Fruit fly (Drosophila melanogaster): Measurements from ENCODE around the gene Cpr65Ax2.

Cpr65Ax2 gene

DNA sequence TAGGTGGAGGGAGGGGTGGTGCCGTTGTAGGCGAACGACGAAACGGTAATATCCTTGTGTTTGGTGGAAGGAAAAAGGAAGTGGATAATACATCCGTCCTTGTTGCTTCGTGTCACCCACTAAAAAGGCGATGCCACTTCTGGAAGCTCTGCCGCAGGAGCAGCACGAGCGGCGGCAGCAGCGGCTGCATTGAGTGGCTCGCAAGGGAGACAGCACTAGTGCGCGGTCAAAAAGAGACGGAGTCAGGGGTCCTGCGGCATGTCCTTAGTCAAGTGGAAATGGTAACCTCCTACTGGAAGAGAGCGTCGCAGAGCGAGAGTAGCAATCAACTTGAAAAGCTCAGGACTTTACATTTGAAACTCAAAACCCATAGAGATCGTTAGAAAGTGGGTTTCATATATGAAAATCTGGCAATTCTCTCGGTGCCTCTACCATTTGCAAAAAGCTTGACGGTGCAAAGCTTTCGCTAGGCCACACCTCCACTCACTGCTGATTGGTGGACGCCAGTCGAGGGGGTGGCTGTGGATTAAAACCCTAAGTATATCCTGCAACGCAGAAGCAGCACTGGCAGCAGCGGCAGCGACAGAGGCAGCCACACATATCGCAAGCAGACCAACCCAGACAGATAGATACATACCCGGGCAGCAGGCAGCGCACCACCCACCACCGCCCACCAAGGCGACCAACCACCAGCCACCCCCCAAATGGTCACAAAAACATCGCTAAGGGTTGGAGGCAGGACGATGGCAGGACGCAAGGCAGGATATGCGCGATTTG is 39.8 kb downstream of the Cpr65Ax2 start (continued):
- TF ChIP-seq CG11695 (GFP tag; IDR thresholded peaks at IDR 0.05) = no peak
- TF ChIP-seq TFAM (GFP tag; optimal IDR thresholded peaks at IDR 0.05) = no peak
- no peak for TF ChIP-seq CG12219 (GFP tag; optimal IDR thresholded peaks at IDR 0.05)
- peak; percentile 40; the same call in 1 of the 2 replicates for TF ChIP-seq CG32767 (GFP tag; IDR thresholded peaks at IDR 0.05)
- TF ChIP-seq Eip74EF (GFP tag; optimal IDR thresholded peaks at IDR 0.05) = no peak
- no peak for TF ChIP-seq toy (GFP tag; IDR thresholded peaks at IDR 0.05)
- no peak for TF ChIP-seq eve (GFP tag; optimal IDR thresholded peaks at IDR 0.05)
- no peak for TF ChIP-seq nom (GFP tag; optimal IDR thresholded peaks at IDR 0.05)
- no peak for TF ChIP-seq Asciz (GFP tag; optimal IDR thresholded peaks at IDR 0.05)
- no peak for TF ChIP-seq CG16863 (GFP tag; optimal IDR thresholded peaks at IDR 0.05)
- peak; percentile 65; the same call in 1 of the 2 replicates for TF ChIP-seq seq (GFP tag; IDR thresholded peaks at IDR 0.05)
- no peak for TF ChIP-seq da (GFP tag; optimal IDR thresholded peaks at IDR 0.05)
- TF ChIP-seq dmrt11E (tag; optimal IDR thresholded peaks at IDR 0.05) = no peak
- TF ChIP-seq CG12104 (GFP tag; optimal IDR thresholded peaks at IDR 0.05) = no peak
- no peak for TF ChIP-seq chm (GFP tag; IDR thresholded peaks at IDR 0.05)
- TF ChIP-seq kni (GFP tag; optimal IDR thresholded peaks at IDR 0.05) = no peak
- no peak for TF ChIP-seq Xbp1 (GFP tag; optimal IDR thresholded peaks at IDR 0.05)
- TF ChIP-seq CG18011 (GFP tag; optimal IDR thresholded peaks at IDR 0.05) = no peak
- no peak for TF ChIP-seq CG7928 (GFP tag; optimal IDR thresholded peaks at IDR 0.05)
- TF ChIP-seq CG12942 (GFP tag; optimal IDR thresholded peaks at IDR 0.05) = no peak
- no peak for TF ChIP-seq CG9817 (tag; optimal IDR thresholded peaks at IDR 0.05)
- no peak for TF ChIP-seq CG3407 (GFP tag; optimal IDR thresholded peaks at IDR 0.05)
- no peak for TF ChIP-seq Doc3 (GFP tag; IDR thresholded peaks at IDR 0.05; ENCODE audit: partially characterized antibody)
- no peak for TF ChIP-seq PHDP (tag; optimal IDR thresholded peaks at IDR 0.05)
- no peak for TF ChIP-seq psq (GFP tag; optimal IDR thresholded peaks at IDR 0.05)
- TF ChIP-seq Nf-YA (GFP tag; IDR thresholded peaks at IDR 0.05) = no peak

DNA sequence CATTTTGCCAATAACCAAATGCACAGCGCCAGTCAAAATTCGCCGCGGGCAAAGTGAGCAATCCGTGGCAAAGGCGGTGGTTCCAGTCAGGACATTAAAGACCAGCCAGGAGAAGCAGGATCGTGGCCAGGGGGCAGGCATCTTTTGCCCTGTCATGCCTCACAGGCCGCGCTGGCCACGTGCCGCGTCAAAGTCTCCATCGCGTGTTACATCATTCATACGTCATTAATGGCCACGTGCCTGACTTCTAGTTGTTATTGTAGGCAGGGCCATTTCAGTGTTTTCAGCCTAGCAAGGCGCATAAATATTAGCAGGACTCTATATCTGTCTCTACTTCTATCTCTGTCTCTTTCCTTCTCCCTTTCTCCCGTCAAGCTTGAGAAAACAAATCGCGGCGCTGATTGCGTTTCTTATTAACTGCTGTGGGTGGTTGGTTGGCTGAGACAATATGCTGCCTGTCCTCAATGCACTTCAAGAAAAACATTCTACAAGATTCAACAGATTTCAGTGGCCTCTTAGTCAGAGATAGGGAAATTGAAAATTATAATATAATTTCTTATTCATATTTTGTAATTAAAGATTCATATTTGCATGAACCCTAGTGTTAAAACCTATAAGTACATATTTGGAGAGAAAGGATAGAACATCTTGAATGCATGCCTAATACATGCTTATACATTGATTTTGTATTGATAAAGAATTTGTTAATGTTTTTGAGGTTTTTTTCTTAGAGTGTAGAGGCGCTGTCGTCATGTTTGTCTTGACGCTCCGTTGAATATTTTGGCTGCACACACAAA is 42.2 kb downstream of the Cpr65Ax2 start:
- no peak for TF ChIP-seq Hmx (GFP tag; optimal IDR thresholded peaks at IDR 0.05)
- no peak for TF ChIP-seq Hsf (GFP tag; optimal IDR thresholded peaks at IDR 0.05)
- TF ChIP-seq zen (tag; optimal IDR thresholded peaks at IDR 0.05) = no peak
- peak; percentile 19 for TF ChIP-seq tap (tag; optimal IDR thresholded peaks at IDR 0.05)
- TF ChIP-seq CG16813 (GFP tag; IDR thresholded peaks at IDR 0.05; ENCODE audit: partially characterized antibody) = no peak
- no peak for TF ChIP-seq kni (GFP tag; optimal IDR thresholded peaks at IDR 0.05)
- no peak for TF ChIP-seq Trl (optimal IDR thresholded peaks at IDR 0.05)
- no peak for TF ChIP-seq Trl (GFP tag; optimal IDR thresholded peaks at IDR 0.05)
- no peak for TF ChIP-seq Aef1 (GFP tag; IDR thresholded peaks at IDR 0.05)
- TF ChIP-seq cas (GFP tag; IDR thresholded peaks at IDR 0.05) = no peak
- no peak for TF ChIP-seq chif (GFP tag; optimal IDR thresholded peaks at IDR 0.05)
- TF ChIP-seq CG6854 (GFP tag; optimal IDR thresholded peaks at IDR 0.05) = no peak
- no peak for TF ChIP-seq exex (tag; optimal IDR thresholded peaks at IDR 0.05)
- no peak for TF ChIP-seq CG3065 (GFP tag; optimal IDR thresholded peaks at IDR 0.05)
- no peak for TF ChIP-seq CG15514 (GFP tag; optimal IDR thresholded peaks at IDR 0.05)
- TF ChIP-seq rib (GFP tag; IDR thresholded peaks at IDR 0.05) = no peak
- TF ChIP-seq D (optimal IDR thresholded peaks at IDR 0.05) = no peak
- TF ChIP-seq D (GFP tag; optimal IDR thresholded peaks at IDR 0.05) = peak; percentile 27
- no peak for TF ChIP-seq abd-A (tag; optimal IDR thresholded peaks at IDR 0.05)
- no peak for TF ChIP-seq mld (GFP tag; IDR thresholded peaks at IDR 0.05; ENCODE audit: partially characterized antibody)
- no peak for TF ChIP-seq gro (GFP tag; optimal IDR thresholded peaks at IDR 0.05)
- TF ChIP-seq CG14710 (tag; optimal IDR thresholded peaks at IDR 0.05) = peak; percentile 50
- peak; percentile 38 for TF ChIP-seq CG12391 (tag; optimal IDR thresholded peaks at IDR 0.05)
- no peak for TF ChIP-seq CG30020 (tag; optimal IDR thresholded peaks at IDR 0.05)
